Worm (Caenorhabditis elegans) whole organism, young adult: ENCODE data around the gene nstp-10.

ENCODE experiments used
- F57A8.1 ChIP-seq: fragments of 200-800 bp; sonication (Bioruptor generic); optimal IDR thresholded peaks from 2 replicates; lab custom pipeline; 2018; ENCODE audit warnings: mild to moderate bottlenecking, missing genetic modification characterization, moderate library complexity, missing compliant biosample characterization
- attf-3 ChIP-seq: fragments of 200-800 bp; sonication (Bioruptor generic); conservative IDR thresholded peaks from 2 replicates; pipeline ENCODE4 v1.3.6; 2022; ENCODE audit warnings: missing genetic modification reagents, missing genetic modification characterization, missing compliant biosample characterization
- cebp-2 ChIP-seq: fragments of 200-800 bp; sonication (Bioruptor generic); IDR thresholded peaks from 2 replicates; pipeline ENCODE4 v1.3.6; 2022; ENCODE audit warnings: missing genetic modification characterization, missing compliant biosample characterization
- ceh-79 ChIP-seq: sonication (generic microtip); optimal IDR thresholded peaks from 2 replicates; lab custom pipeline; 2017; ENCODE audit warnings: mild to moderate bottlenecking, missing genetic modification characterization, missing compliant biosample characterization
- hrde-1 ChIP-seq: sonication (generic microtip); optimal IDR thresholded peaks from 2 replicates; lab custom pipeline; 2016; ENCODE audit warnings: missing genetic modification characterization, mild to moderate bottlenecking, missing compliant biosample characterization, moderate library complexity, missing genotype, missing genetic modification reagents, borderline replicate concordance
- nfya-2 ChIP-seq: fragments of 200-800 bp; sonication (Bioruptor generic); IDR thresholded peaks from 2 replicates; pipeline ENCODE4 v1.3.6; 2022; ENCODE audit warnings: missing genetic modification reagents, missing genetic modification characterization, missing compliant biosample characterization
- nhr-120 ChIP-seq: fragments of 200-800 bp; sonication (Bioruptor generic); IDR thresholded peaks from 2 replicates; pipeline ENCODE4 v1.3.6; 2022; ENCODE audit warnings: missing genetic modification characterization, missing compliant biosample characterization
- nhr-90 ChIP-seq: sonication (generic microtip); optimal IDR thresholded peaks from 2 replicates; lab custom pipeline; 2016; ENCODE audit warnings: missing genotype, mild to moderate bottlenecking, missing genetic modification characterization, missing compliant biosample characterization
- pha-4 ChIP-seq: fragments of 150-350 bp; sonication (generic microtip); optimal IDR thresholded peaks from 2 replicates; lab custom pipeline; 2014; ENCODE audit warnings: missing biosample characterization, missing genetic modification reagents, missing genetic modification characterization
- snpc-4 ChIP-seq, 5 experiments: fragments of 150-350 bp in 1 of 5; sonication (generic microtip) in 4 of 5; optimal IDR thresholded peaks; 2 replicates each; lab custom pipeline; 2014 to 2018; ENCODE audit warnings: missing genetic modification characterization in 5 of 5, missing biosample characterization in 3 of 5, antibody characterized with exemption in 2 of 5, mild to moderate bottlenecking in 2 of 5, missing compliant biosample characterization in 2 of 5, missing genotype in 2 of 5, moderate library complexity in 2 of 5, missing genetic modification reagents in 1 of 5
- unc-130 ChIP-seq: sonication (generic microtip); optimal IDR thresholded peaks from 2 replicates; lab custom pipeline; 2016; ENCODE audit warnings: missing genetic modification reagents, missing genetic modification characterization, missing compliant biosample characterization
- ztf-28 ChIP-seq: fragments of 200-800 bp; sonication (Bioruptor generic); IDR thresholded peaks from 2 replicates; pipeline ENCODE4 v1.3.6; 2022; ENCODE audit warnings: missing genetic modification reagents, missing genetic modification characterization, missing compliant biosample characterization

ce11 chrV:9526470-9526869, 23.2 kb downstream of the nstp-10 start, which contains the start of gene C50F4.1:
- no peak for TF ChIP-seq nfya-2 (GFP tag; lab: Robert Waterston, UW)
- TF ChIP-seq F57A8.1 (GFP tag; lab: Kevin White, UChicago) = no peak
- no peak for TF ChIP-seq hrde-1 (tag; lab: Kevin White, UChicago)
- TF ChIP-seq snpc-4 (GFP tag; optimal IDR thresholded peaks at IDR 0.05; lab: Kevin White, UChicago) = no peak
- no peak for TF ChIP-seq snpc-4 (tag; optimal IDR thresholded peaks at IDR 0.05; lab: Kevin White, UChicago)
- TF ChIP-seq nhr-90 (tag; lab: Kevin White, UChicago) = no peak
- TF ChIP-seq attf-3 (GFP tag; lab: Robert Waterston, UW) = no peak
- TF ChIP-seq ceh-79 (tag; lab: Kevin White, UChicago) = no peak
- no peak for TF ChIP-seq pha-4 (tag; lab: Kevin White, UChicago)
- TF ChIP-seq nhr-120 (GFP tag; lab: Robert Waterston, UW) = no peak
- no peak for TF ChIP-seq unc-130 (GFP tag; lab: Kevin White, UChicago)
- no peak for TF ChIP-seq cebp-2 (GFP tag; lab: Robert Waterston, UW)
- TF ChIP-seq ztf-28 (GFP tag; lab: Robert Waterston, UW) = no peak
